Fruit fly (Drosophila melanogaster): ENCODE data around the gene Ge-1.

The Ge-1 gene

dm6 chr2L:11053018-11053807, 47.5 kb downstream of the Ge-1 start (continued):
- TF ChIP-seq CG15269 (tag; optimal IDR thresholded peaks at IDR 0.05) (peak; percentile 37), CG16813 (GFP tag; IDR thresholded peaks at IDR 0.05; ENCODE audit: partially characterized antibody) (no peak), Oli (tag; optimal IDR thresholded peaks at IDR 0.05) (peak; percentile 40), pan (optimal IDR thresholded peaks at IDR 0.05) (no peak), pan (GFP tag; optimal IDR thresholded peaks at IDR 0.05 in 1 of 2, IDR thresholded peaks at IDR 0.05 in 1 of 2) (peak in 1 of 2 experiments; percentile 75), Hr78 (GFP tag; optimal IDR thresholded peaks at IDR 0.05) (peak in 1 of 2 experiments; percentile 62), gro (GFP tag; optimal IDR thresholded peaks at IDR 0.05) (no peak), CG11695 (GFP tag; IDR thresholded peaks at IDR 0.05) (peak; percentile 57; the same call in 1 of the 3 replicates), cwo (GFP tag; optimal IDR thresholded peaks at IDR 0.05) (no peak), tgo (GFP tag; IDR thresholded peaks at IDR 0.05) (0 out of 3 replicates have a peak, but pooled peaks have one; percentile 26), CG43689 (GFP tag; IDR thresholded peaks at IDR 0.05) (0 out of 2 replicates have a peak, but pooled peaks have one; percentile 22), CG2678 (tag; optimal IDR thresholded peaks at IDR 0.05) (peak; percentile 33), wor (GFP tag; IDR thresholded peaks at IDR 0.05) (0 out of 2 replicates have a peak, but pooled peaks have one; percentile 11), E2f2 (GFP tag; IDR thresholded peaks at IDR 0.05) (peak; percentile 21; the same call in 1 of the 2 replicates), slbo (GFP tag; IDR thresholded peaks at IDR 0.05) (peak; percentile 29; the same call in 1 of the 2 replicates), fd96Cb (tag; optimal IDR thresholded peaks at IDR 0.05) (peak; percentile 6), CG32767 (GFP tag; IDR thresholded peaks at IDR 0.05) (no peak), Ets65A (GFP tag) (no peak), bsh (GFP tag; optimal IDR thresholded peaks at IDR 0.05) (peak in 1 of 2 experiments; percentile 29), gt (GFP tag; IDR thresholded peaks at IDR 0.05) (no peak), nom (GFP tag; optimal IDR thresholded peaks at IDR 0.05) (peak; percentile 85), CG18262 (tag; optimal IDR thresholded peaks at IDR 0.05) (no peak), H2.0 (GFP tag; IDR thresholded peaks at IDR 0.05) (peak; percentile 58; the same call in 1 of the 2 replicates), Sox102F (GFP tag; optimal IDR thresholded peaks at IDR 0.05) (peak; percentile 44), Aef1 (GFP tag; IDR thresholded peaks at IDR 0.05) (peak; percentile 48; the same call in 2 of the 3 replicates), gem (tag; optimal IDR thresholded peaks at IDR 0.05) (peak; percentile 42), vvl (GFP tag; IDR thresholded peaks at IDR 0.05) (peak; percentile 27; the same call in 1 of the 2 replicates), Ada2b (GFP tag; IDR thresholded peaks at IDR 0.05) (peak; percentile 52), CG15073 (GFP tag; optimal IDR thresholded peaks at IDR 0.05) (no peak), onecut (GFP tag; IDR thresholded peaks at IDR 0.05) (peak; percentile 10; the same call in 1 of the 2 replicates), ind (GFP tag; optimal IDR thresholded peaks at IDR 0.05) (peak; percentile 24), ci (GFP tag; IDR thresholded peaks at IDR 0.05) (peak; percentile 55; the same call in 1 of the 3 replicates), CG4730 (GFP tag; IDR thresholded peaks at IDR 0.05) (0 out of 2 replicates have a peak, but pooled peaks have one; percentile 17), sr (GFP tag; IDR thresholded peaks at IDR 0.05) (0 out of 3 replicates have a peak, but pooled peaks have one; percentile 11), CG2712 (tag; optimal IDR thresholded peaks at IDR 0.05) (peak; percentile 2), Rfx (GFP tag; IDR thresholded peaks at IDR 0.05) (no peak), CG17328 (GFP tag; IDR thresholded peaks at IDR 0.05) (peak; percentile 57; the same call in 1 of the 2 replicates), Dll (GFP tag; IDR thresholded peaks at IDR 0.05; ENCODE audit: partially characterized antibody) (no peak), scrt (GFP tag; optimal IDR thresholded peaks at IDR 0.05) (no peak), row (GFP tag; IDR thresholded peaks at IDR 0.05) (peak; percentile 65), lmd (GFP tag; IDR thresholded peaks at IDR 0.05) (peak; percentile 46), disco-r (GFP tag; optimal IDR thresholded peaks at IDR 0.05) (no peak), Ptx1 (GFP tag; IDR thresholded peaks at IDR 0.05) (peak; percentile 74), Hr51 (GFP tag; optimal IDR thresholded peaks at IDR 0.05) (peak in 1 of 2 experiments; percentile 50), phol (tag; optimal IDR thresholded peaks at IDR 0.05) (peak; percentile 12), gce (GFP tag; IDR thresholded peaks at IDR 0.05) (peak; percentile 13; the same call in 1 of the 3 replicates), CHES-1-like (GFP tag; optimal IDR thresholded peaks at IDR 0.05) (no peak), CG7839 (tag; optimal IDR thresholded peaks at IDR 0.05) (peak; percentile 34)

Measured in whole organism, embryonic.